Worm (Caenorhabditis elegans): ENCODE measurements around the gene T21D9.2.

T21D9.2 gene

ce11 chrX:2110603-2111327, 14.1 kb upstream of the T21D9.2 start:
- no peak for TF ChIP-seq sptf-1 (tag; optimal IDR thresholded peaks at IDR 0.05)
- no peak for TF ChIP-seq lin-13 (tag; optimal IDR thresholded peaks at IDR 0.05)
- TF ChIP-seq mls-2 (tag; optimal IDR thresholded peaks at IDR 0.05) = no peak
- no peak for TF ChIP-seq ces-1 (GFP tag; optimal IDR thresholded peaks at IDR 0.05)
- TF ChIP-seq unc-120 (tag; optimal IDR thresholded peaks at IDR 0.05; ENCODE audit: poor library complexity, severe bottlenecking) = no peak
- TF ChIP-seq lsy-2 (tag; optimal IDR thresholded peaks at IDR 0.05) = no peak
- no peak for TF ChIP-seq drap-1 (GFP tag; optimal IDR thresholded peaks at IDR 0.05)
- no peak for TF ChIP-seq nhr-237 (tag; optimal IDR thresholded peaks at IDR 0.05)
- no peak for TF ChIP-seq ceh-39 (tag; optimal IDR thresholded peaks at IDR 0.05)
- no peak for TF ChIP-seq nhr-76 (tag; optimal IDR thresholded peaks at IDR 0.05)
- no peak for TF ChIP-seq unc-39 (tag; optimal IDR thresholded peaks at IDR 0.05)
- TF ChIP-seq snpc-4 (tag; optimal IDR thresholded peaks at IDR 0.05) = no peak
- TF ChIP-seq ztf-11 (tag; optimal IDR thresholded peaks at IDR 0.05) = no peak
- no peak for TF ChIP-seq ham-2 (GFP tag; optimal IDR thresholded peaks at IDR 0.05)
- TF ChIP-seq nhr-28 (tag; optimal IDR thresholded peaks at IDR 0.05) = no peak
- no peak for TF ChIP-seq mep-1 (tag; optimal IDR thresholded peaks at IDR 0.05)
- TF ChIP-seq ceh-83 (GFP tag; optimal IDR thresholded peaks at IDR 0.05) = no peak
- TF ChIP-seq nhr-12 (tag; optimal IDR thresholded peaks at IDR 0.05) = no peak

- TF ChIP-seq hlh-1 (tag; optimal IDR thresholded peaks at IDR 0.05) (no peak), unc-62 (GFP tag; optimal IDR thresholded peaks at IDR 0.05) (no peak)
Observed at ce11 chrX:2108682-2109081, 12.0 kb upstream of the T21D9.2 start, which contains the start of gene F53B1.2. Gene F53B1.2, plus strand, starts transcription at chrX:2108982.

ce11 chrX:2108182-2108581, 11.5 kb upstream of the T21D9.2 start:
- TF ChIP-seq unc-62 (GFP tag; optimal IDR thresholded peaks at IDR 0.05) (no peak), zip-8 (tag; optimal IDR thresholded peaks at IDR 0.05) (no peak), elt-3 (tag; optimal IDR thresholded peaks at IDR 0.05) (no peak), nhr-237 (tag; optimal IDR thresholded peaks at IDR 0.05) (no peak), ceh-39 (tag; optimal IDR thresholded peaks at IDR 0.05) (no peak), M03D4.4 (tag; optimal IDR thresholded peaks at IDR 0.05) (no peak), hlh-1 (tag; optimal IDR thresholded peaks at IDR 0.05) (no peak), mab-5 (tag; optimal IDR thresholded peaks at IDR 0.05) (no peak), nhr-2 (tag; optimal IDR thresholded peaks at IDR 0.05) (no peak), ceh-83 (GFP tag; optimal IDR thresholded peaks at IDR 0.05) (no peak), blmp-1 (tag; optimal IDR thresholded peaks at IDR 0.05) (no peak), tbx-8 (GFP tag; optimal IDR thresholded peaks at IDR 0.05) (no peak), ztf-11 (tag; optimal IDR thresholded peaks at IDR 0.05) (no peak), elt-1 (tag; optimal IDR thresholded peaks at IDR 0.05; ENCODE audit: borderline replicate concordance, insufficient read depth) (no peak), unc-120 (tag; optimal IDR thresholded peaks at IDR 0.05; ENCODE audit: poor library complexity, severe bottlenecking) (no peak), sptf-1 (tag; optimal IDR thresholded peaks at IDR 0.05) (no peak)

ce11 chrX:2107414-2107813, 10.7 kb upstream of the T21D9.2 start:
- TF ChIP-seq elt-1 (tag; optimal IDR thresholded peaks at IDR 0.05; ENCODE audit: borderline replicate concordance, insufficient read depth) (no peak), ces-1 (GFP tag; optimal IDR thresholded peaks at IDR 0.05) (no peak), nhr-2 (tag; optimal IDR thresholded peaks at IDR 0.05) (no peak), nhr-28 (tag; optimal IDR thresholded peaks at IDR 0.05) (no peak), lin-32 (GFP tag; optimal IDR thresholded peaks at IDR 0.05) (no peak), ham-2 (GFP tag; optimal IDR thresholded peaks at IDR 0.05) (no peak), mab-5 (tag; optimal IDR thresholded peaks at IDR 0.05) (no peak), bed-3 (GFP tag; optimal IDR thresholded peaks at IDR 0.05) (no peak), lsy-2 (tag; optimal IDR thresholded peaks at IDR 0.05) (no peak), mls-2 (tag; optimal IDR thresholded peaks at IDR 0.05) (no peak), lin-13 (tag; optimal IDR thresholded peaks at IDR 0.05) (no peak), nhr-76 (tag; optimal IDR thresholded peaks at IDR 0.05) (no peak)

ce11 chrX:2105310-2105709, 8.6 kb upstream of the T21D9.2 start, which contains the start of gene F53B1.3:
Gene F53B1.3, plus strand, starts transcription at chrX:2105610.
- TF ChIP-seq lsy-2 (tag; optimal IDR thresholded peaks at IDR 0.05) (no peak), nhr-12 (tag; optimal IDR thresholded peaks at IDR 0.05) (no peak)

All from whole organism, mixed stage, embryonic.